Worm (Caenorhabditis elegans) whole organism, L1 larva: Measurements from ENCODE around the gene sel-2.

Source experiments
- C16A3.4 ChIP-seq: fragments of 150-350 bp; optimal IDR thresholded peaks from 2 replicates; lab custom pipeline; 2014; ENCODE audit warnings: missing biosample characterization, missing genetic modification characterization
- F16B12.6 ChIP-seq: fragments of 150-350 bp; optimal IDR thresholded peaks from 2 replicates; lab custom pipeline; 2014; ENCODE audit warnings: missing biosample characterization, missing genetic modification characterization
- Y116A8C.19 ChIP-seq: sonication (generic microtip); optimal IDR thresholded peaks from 2 replicates; lab custom pipeline; 2016; ENCODE audit warnings: missing compliant biosample characterization, missing genetic modification characterization, borderline replicate concordance
- aha-1 ChIP-seq: fragments of 150-350 bp; optimal IDR thresholded peaks from 2 replicates; lab custom pipeline; 2014; ENCODE audit warnings: missing biosample characterization, missing genetic modification characterization
- alr-1 ChIP-seq: fragments of 200-800 bp; sonication (Bioruptor generic); optimal IDR thresholded peaks from 2 replicates; lab custom pipeline; 2018; ENCODE audit warnings: borderline replicate concordance, mild to moderate bottlenecking, missing genetic modification characterization, missing compliant biosample characterization
- aly-2 ChIP-seq: fragments of 150-350 bp; optimal IDR thresholded peaks from 2 replicates; lab custom pipeline; 2014; ENCODE audit warnings: missing biosample characterization, missing genetic modification characterization
- blmp-1 ChIP-seq: fragments of 150-350 bp; optimal IDR thresholded peaks from 2 replicates; lab custom pipeline; 2014; ENCODE audit warnings: missing biosample characterization, missing genetic modification characterization
- ceh-63 ChIP-seq: fragments of 200-800 bp; sonication (Bioruptor generic); optimal IDR thresholded peaks from 2 replicates; lab custom pipeline; 2018; ENCODE audit warnings: mild to moderate bottlenecking, missing genetic modification characterization, missing compliant biosample characterization
- ceh-8 ChIP-seq: fragments of 200-800 bp; sonication (Bioruptor generic); optimal IDR thresholded peaks from 2 replicates; lab custom pipeline; 2018; ENCODE audit warnings: mild to moderate bottlenecking, missing genetic modification characterization, moderate library complexity, missing compliant biosample characterization
- ceh-90 ChIP-seq: sonication (generic microtip); optimal IDR thresholded peaks from 2 replicates; lab custom pipeline; 2016; ENCODE audit warnings: missing genetic modification characterization, missing compliant biosample characterization
- ces-1 ChIP-seq: fragments of 150-350 bp; optimal IDR thresholded peaks from 2 replicates; lab custom pipeline; 2014; ENCODE audit warnings: missing biosample characterization, missing genetic modification reagents, missing genetic modification characterization
- dsc-1 ChIP-seq: sonication (generic microtip); optimal IDR thresholded peaks from 2 replicates; lab custom pipeline; 2016; ENCODE audit warnings: mild to moderate bottlenecking, missing genetic modification characterization, missing compliant biosample characterization
- efl-1 ChIP-seq, 4 experiments: fragments of 150-350 bp; optimal IDR thresholded peaks in 3 of 4; peaks in 1 of 4; 1 replicate in 1 of 4; 2 replicates in 3 of 4; lab custom pipeline; 2014; ENCODE audit warnings: missing biosample characterization in 2 of 4, missing genetic modification characterization in 2 of 4, missing genetic modification reagents in 2 of 4
- efl-3 ChIP-seq: fragments of 200-800 bp; sonication (Bioruptor generic); optimal IDR thresholded peaks from 2 replicates; lab custom pipeline; 2018; ENCODE audit warnings: mild to moderate bottlenecking, missing genetic modification characterization, missing compliant biosample characterization
- egl-27 ChIP-seq, 2 experiments: fragments of 150-350 bp in 1 of 2; sonication (generic microtip); optimal IDR thresholded peaks; 3 replicates each; lab custom pipeline; 2017 to 2018; ENCODE audit warnings: missing biosample characterization in 2 of 2, missing genetic modification characterization in 2 of 2, missing genetic modification reagents in 2 of 2
- ets-5 ChIP-seq: fragments of 200-800 bp; sonication (Bioruptor generic); IDR thresholded peaks from 2 replicates; pipeline ENCODE4 v1.3.6; 2022; ENCODE audit warnings: missing genetic modification characterization, missing compliant biosample characterization
- fkh-10 ChIP-seq: sonication (generic microtip); optimal IDR thresholded peaks from 2 replicates; lab custom pipeline; 2017; ENCODE audit warnings: missing biosample characterization, missing genetic modification reagents, missing genetic modification characterization
- fkh-4 ChIP-seq: sonication (generic microtip); optimal IDR thresholded peaks from 2 replicates; lab custom pipeline; 2016; ENCODE audit warnings: missing compliant biosample characterization, missing genetic modification characterization, borderline replicate concordance
- fkh-8 ChIP-seq: sonication (generic microtip); optimal IDR thresholded peaks from 2 replicates; lab custom pipeline; 2016; ENCODE audit warnings: mild to moderate bottlenecking, missing genetic modification characterization, missing compliant biosample characterization
- fos-1 ChIP-seq: fragments of 150-350 bp; optimal IDR thresholded peaks from 2 replicates; lab custom pipeline; 2014; ENCODE audit warnings: missing biosample characterization, missing genetic modification characterization
- grh-1 ChIP-seq: fragments of 200-800 bp; sonication (Bioruptor generic); IDR thresholded peaks from 2 replicates; pipeline ENCODE4 v1.3.6; 2022; ENCODE audit warnings: missing genetic modification reagents, missing genetic modification characterization, missing compliant biosample characterization
- hlh-17 ChIP-seq: fragments of 200-800 bp; sonication (Bioruptor generic); optimal IDR thresholded peaks from 2 replicates; lab custom pipeline; 2018; ENCODE audit warnings: missing genetic modification characterization, mild to moderate bottlenecking, missing compliant biosample characterization, moderate library complexity, borderline replicate concordance
- hlh-4 ChIP-seq: sonication (generic microtip); optimal IDR thresholded peaks from 2 replicates; lab custom pipeline; 2016; ENCODE audit warnings: mild to moderate bottlenecking, missing genetic modification characterization, missing compliant biosample characterization
- irx-1 ChIP-seq: sonication (generic microtip); optimal IDR thresholded peaks from 2 replicates; lab custom pipeline; 2016; ENCODE audit warnings: missing genetic modification characterization, missing compliant biosample characterization
- isw-1 ChIP-seq: fragments of 200-800 bp; sonication (Bioruptor generic); IDR thresholded peaks from 2 replicates; pipeline ENCODE4 v1.3.6; 2022; ENCODE audit warnings: missing genetic modification characterization, missing compliant biosample characterization
- lin-14 ChIP-seq: fragments of 200-800 bp; sonication (Bioruptor generic); optimal IDR thresholded peaks from 2 replicates; lab custom pipeline; 2018; ENCODE audit warnings: mild to moderate bottlenecking, missing genetic modification characterization, moderate library complexity, missing compliant biosample characterization
- lin-15B ChIP-seq: fragments of 150-350 bp; sonication (generic microtip); optimal IDR thresholded peaks from 3 replicates; lab custom pipeline; 2014; ENCODE audit warnings: missing biosample characterization, missing genetic modification characterization
- lin-35 ChIP-seq, 2 experiments: fragments of 150-350 bp; optimal IDR thresholded peaks; 2 replicates each; lab custom pipeline; 2014; ENCODE audit warnings: missing biosample characterization in 2 of 2, missing genetic modification characterization in 2 of 2, missing genetic modification reagents in 2 of 2
- lir-3 ChIP-seq: sonication (generic microtip); optimal IDR thresholded peaks from 2 replicates; lab custom pipeline; 2016; ENCODE audit warnings: mild to moderate bottlenecking, missing genetic modification characterization, moderate library complexity, missing compliant biosample characterization; ENCODE audit not compliant: poor library complexity
- mep-1 ChIP-seq: fragments of 150-350 bp; optimal IDR thresholded peaks from 2 replicates; lab custom pipeline; 2014; ENCODE audit warnings: missing biosample characterization, missing genetic modification characterization
- nhr-237 ChIP-seq: fragments of 150-350 bp; optimal IDR thresholded peaks from 2 replicates; lab custom pipeline; 2014; ENCODE audit warnings: missing biosample characterization, missing genetic modification characterization
- nhr-71 ChIP-seq: sonication (generic microtip); optimal IDR thresholded peaks from 2 replicates; lab custom pipeline; 2016; ENCODE audit warnings: mild to moderate bottlenecking, missing genetic modification characterization, moderate library complexity, missing compliant biosample characterization
- nhr-76 ChIP-seq: sonication (generic microtip); optimal IDR thresholded peaks from 2 replicates; lab custom pipeline; 2017; ENCODE audit warnings: missing biosample characterization, missing genetic modification characterization
- nhr-85 ChIP-seq: sonication (generic microtip); peaks from one replicate; lab custom pipeline; 2016; ENCODE audit warnings: missing genetic modification characterization, inconsistent platforms, missing compliant biosample characterization
- nhr-90 ChIP-seq: sonication (generic microtip); optimal IDR thresholded peaks from 2 replicates; lab custom pipeline; 2016; ENCODE audit warnings: mild to moderate bottlenecking, missing genetic modification characterization, missing compliant biosample characterization; ENCODE audit not compliant: poor library complexity
- pag-3 ChIP-seq: sonication (generic microtip); optimal IDR thresholded peaks from 2 replicates; lab custom pipeline; 2017; ENCODE audit warnings: missing genetic modification characterization, mild to moderate bottlenecking, missing compliant biosample characterization, antibody characterized with exemption, borderline replicate concordance; ENCODE audit not compliant: insufficient read depth
- pax-3 ChIP-seq: fragments of 200-800 bp; sonication (Bioruptor generic); optimal IDR thresholded peaks from 2 replicates; lab custom pipeline; 2018; ENCODE audit warnings: mild to moderate bottlenecking, missing genetic modification characterization, moderate library complexity, missing compliant biosample characterization
- pqm-1 ChIP-seq: sonication (generic microtip); optimal IDR thresholded peaks from 3 replicates; lab custom pipeline; 2017; ENCODE audit warnings: missing biosample characterization, missing genetic modification characterization
- rnt-1 ChIP-seq: sonication (generic microtip); optimal IDR thresholded peaks from 2 replicates; lab custom pipeline; 2016; ENCODE audit warnings: mild to moderate bottlenecking, missing genetic modification characterization, moderate library complexity, missing compliant biosample characterization
- snpc-4 ChIP-seq: fragments of 150-350 bp; optimal IDR thresholded peaks from 2 replicates; lab custom pipeline; 2014; ENCODE audit warnings: missing biosample characterization, missing genetic modification characterization
- snu-23 ChIP-seq: sonication (generic microtip); optimal IDR thresholded peaks from 2 replicates; lab custom pipeline; 2016; ENCODE audit warnings: missing genetic modification characterization, missing compliant biosample characterization
- sox-4 ChIP-seq: sonication (generic microtip); optimal IDR thresholded peaks from 2 replicates; lab custom pipeline; 2016; ENCODE audit warnings: missing genetic modification characterization, missing compliant biosample characterization
- sptf-1 ChIP-seq: fragments of 150-350 bp; optimal IDR thresholded peaks from 2 replicates; lab custom pipeline; 2014; ENCODE audit warnings: missing biosample characterization, missing genetic modification characterization
- swsn-7 ChIP-seq: sonication (generic microtip); optimal IDR thresholded peaks from 2 replicates; lab custom pipeline; 2016; ENCODE audit warnings: missing genetic modification characterization, missing compliant biosample characterization
- tbx-2 ChIP-seq: sonication (generic microtip); optimal IDR thresholded peaks from 2 replicates; lab custom pipeline; 2016; ENCODE audit warnings: missing genetic modification characterization, missing compliant biosample characterization
- tlp-1 ChIP-seq: fragments of 150-350 bp; optimal IDR thresholded peaks from 2 replicates; lab custom pipeline; 2014; ENCODE audit warnings: missing biosample characterization, missing genetic modification characterization
- unc-62 ChIP-seq: fragments of 150-350 bp; optimal IDR thresholded peaks from 2 replicates; lab custom pipeline; 2014; ENCODE audit warnings: missing biosample characterization, missing genetic modification reagents, missing genetic modification characterization
- unc-98 ChIP-seq: fragments of 200-800 bp; sonication (Bioruptor generic); IDR thresholded peaks from 2 replicates; pipeline ENCODE4 v1.3.6; 2022; ENCODE audit warnings: missing genetic modification characterization, missing compliant biosample characterization
- vab-15 ChIP-seq: sonication (generic microtip); optimal IDR thresholded peaks from 2 replicates; lab custom pipeline; 2017; ENCODE audit warnings: missing genotype, mild to moderate bottlenecking, missing genetic modification characterization, missing compliant biosample characterization
- xbp-1 ChIP-seq: sonication (generic microtip); optimal IDR thresholded peaks from 2 replicates; lab custom pipeline; 2016; ENCODE audit warnings: missing genetic modification characterization, missing compliant biosample characterization
- zip-4 ChIP-seq: fragments of 200-800 bp; sonication (Bioruptor generic); optimal IDR thresholded peaks from 2 replicates; lab custom pipeline; 2018; ENCODE audit warnings: mild to moderate bottlenecking, missing genetic modification characterization, moderate library complexity, missing compliant biosample characterization
- ztf-11 ChIP-seq, 2 experiments: sonication (generic microtip); optimal IDR thresholded peaks; 2 replicates each; lab custom pipeline; 2016 to 2017; ENCODE audit warnings: missing genetic modification characterization in 2 of 2, missing biosample characterization in 1 of 2, missing compliant biosample characterization in 1 of 2

Gene sel-2

ce11 chrIII:4612334-4612953 is at the start of gene sel-2:
Gene sel-2, minus strand, starts transcription at chrIII:4612384.
- TF ChIP-seq isw-1 (no peak), Y116A8C.19 (tag; lab: Kevin White, UChicago) (no peak), dsc-1 (no peak), lin-35 (GFP tag; optimal IDR thresholded peaks at IDR 0.05; lab: Kevin White, UChicago) (no peak), ztf-11 (tag; optimal IDR thresholded peaks at IDR 0.05; lab: Kevin White, UChicago) (no peak), fkh-10 (GFP tag; lab: Kevin White, UChicago) (no peak), pqm-1 (tag; lab: Kevin White, UChicago) (no peak), nhr-85 (tag; lab: Kevin White, UChicago) (peak; percentile 58), tlp-1 (no peak), nhr-71 (tag; lab: Kevin White, UChicago) (peak; percentile 4), hlh-17 (no peak), pag-3 (tag; lab: Kevin White, UChicago) (no peak), irx-1 (tag; lab: Kevin White, UChicago) (no peak), C16A3.4 (no peak), hlh-4 (tag; lab: Kevin White, UChicago) (no peak), fkh-8 (peak; percentile 5), efl-3 (GFP tag; lab: Kevin White, UChicago) (no peak), lir-3 (tag; lab: Kevin White, UChicago) (no peak), snu-23 (GFP tag; lab: Kevin White, UChicago) (peak; percentile 40), fos-1 (no peak), F16B12.6 (tag; lab: Kevin White, UChicago) (peak; percentile 67), vab-15 (tag; lab: Kevin White, UChicago) (no peak), nhr-76 (tag; lab: Kevin White, UChicago) (no peak), ceh-90 (no peak), unc-98 (no peak), pax-3 (tag; lab: Kevin White, UChicago) (no peak), mep-1 (peak; percentile 62), egl-27 (tag; optimal IDR thresholded peaks at IDR 0.05; lab: Kevin White, UChicago) (no peak), tbx-2 (tag; lab: Kevin White, UChicago) (no peak), zip-4 (GFP tag; lab: Kevin White, UChicago) (no peak), lin-14 (GFP tag; lab: Kevin White, UChicago) (peak; percentile 87), grh-1 (GFP tag; lab: Robert Waterston, UW) (no peak), fkh-4 (tag; lab: Kevin White, UChicago) (no peak), unc-62 (no peak), ceh-63 (no peak), sptf-1 (tag; lab: Kevin White, UChicago) (no peak), nhr-90 (tag; lab: Kevin White, UChicago) (no peak), aha-1 (tag; lab: Kevin White, UChicago) (no peak), alr-1 (tag; lab: Kevin White, UChicago) (no peak), lin-15B (tag; lab: Kevin White, UChicago) (no peak), efl-1 (optimal IDR thresholded peaks at IDR 0.05; lab: Kevin White, UChicago) (peak in 1 of 2 experiments; percentile 39), efl-1 (GFP tag; optimal IDR thresholded peaks at IDR 0.05 in 1 of 2; lab: Kevin White, UChicago) (peak; percentile 2 to 72), ets-5 (no peak), nhr-237 (tag; lab: Kevin White, UChicago) (no peak), ceh-8 (GFP tag; lab: Kevin White, UChicago) (no peak), swsn-7 (tag; lab: Kevin White, UChicago) (peak; percentile 15), rnt-1 (tag; lab: Kevin White, UChicago) (no peak), ces-1 (GFP tag; lab: Kevin White, UChicago) (no peak), aly-2 (no peak), snpc-4 (tag; lab: Kevin White, UChicago) (no peak), xbp-1 (tag; lab: Kevin White, UChicago) (no peak), sox-4 (tag; lab: Kevin White, UChicago) (no peak), blmp-1 (peak; percentile 37)
